Worm (Caenorhabditis elegans) whole organism, L3 larva: ENCODE data around the gene ZK666.11.

Experiments used
- aly-2 ChIP-seq: fragments of 150-350 bp; optimal IDR thresholded peaks from 2 replicates; lab custom pipeline; 2014; ENCODE audit warnings: missing biosample characterization, missing genetic modification characterization
- fkh-10 ChIP-seq: sonication (generic microtip); optimal IDR thresholded peaks from 2 replicates; lab custom pipeline; 2017; ENCODE audit warnings: missing biosample characterization, missing genetic modification reagents, missing genetic modification characterization
- lin-15B ChIP-seq: fragments of 150-350 bp; optimal IDR thresholded peaks from 2 replicates; lab custom pipeline; 2014; ENCODE audit warnings: missing biosample characterization, missing genetic modification characterization
- nhr-76 ChIP-seq: fragments of 150-350 bp; sonication (generic microtip); optimal IDR thresholded peaks from 5 replicates; lab custom pipeline; 2014; ENCODE audit warnings: missing biosample characterization, missing genetic modification characterization
- nhr-77 ChIP-seq: fragments of 150-350 bp; optimal IDR thresholded peaks from 2 replicates; lab custom pipeline; 2014; ENCODE audit warnings: missing biosample characterization, missing genetic modification characterization
- unc-62 ChIP-seq: fragments of 150-350 bp; sonication (generic microtip); optimal IDR thresholded peaks from 4 replicates; lab custom pipeline; 2014; ENCODE audit warnings: missing biosample characterization, missing genetic modification reagents, missing genetic modification characterization
- ztf-4 ChIP-seq: fragments of 150-350 bp; optimal IDR thresholded peaks from 2 replicates; lab custom pipeline; 2014; ENCODE audit warnings: missing biosample characterization, missing genetic modification characterization

DNA sequence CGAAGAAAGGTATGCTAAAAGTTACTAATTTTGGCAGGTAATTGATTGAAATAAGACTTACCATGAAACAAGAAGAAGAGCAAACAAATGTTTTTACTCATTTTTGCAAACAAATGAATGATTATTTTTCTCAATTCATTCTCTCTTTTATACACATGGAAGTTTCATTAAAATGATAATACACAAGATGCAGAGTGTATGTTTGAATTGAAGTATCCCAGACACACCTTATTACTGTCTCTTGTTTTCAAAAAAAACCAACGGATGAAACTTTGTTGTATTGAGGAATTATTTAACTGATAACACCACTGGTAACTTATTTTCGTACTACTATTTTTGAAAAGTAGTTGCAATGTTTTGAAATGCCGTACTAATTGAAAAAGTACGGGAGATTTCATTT is 3.0 kb upstream of the ZK666.11 start, which contains the start of gene clec-59:
- TF ChIP-seq nhr-77 (tag; lab: Kevin White, UChicago) = no peak
- TF ChIP-seq ztf-4 (tag; lab: Kevin White, UChicago) = no peak
- no peak for TF ChIP-seq aly-2 (tag; lab: Kevin White, UChicago)
- TF ChIP-seq lin-15B (tag; lab: Kevin White, UChicago) = no peak
- no peak for TF ChIP-seq nhr-76 (tag; lab: Kevin White, UChicago)
- no peak for TF ChIP-seq fkh-10 (GFP tag; lab: Kevin White, UChicago)
- TF ChIP-seq unc-62 (GFP tag; lab: Kevin White, UChicago) = no peak
